Fruit fly (Drosophila melanogaster): ENCODE measurements around the gene Diap1.
A peak's percentile ranks its signal among the peaks of the same experiment; 100 is the strongest.

Diap1 gene

dm6 chr3L:16049955-16050886 is 613 bp downstream of the Diap1 start (continued):
- TF ChIP-seq Dip3 (GFP tag; optimal IDR thresholded peaks at IDR 0.05): no peak
- TF ChIP-seq CG14667 (GFP tag; IDR thresholded peaks at IDR 0.05): no peak
- TF ChIP-seq sens-2 (GFP tag; IDR thresholded peaks at IDR 0.05): no peak
- TF ChIP-seq wdn (GFP tag; IDR thresholded peaks at IDR 0.05): no peak
- no peak for TF ChIP-seq CG14860 (GFP tag; IDR thresholded peaks at IDR 0.05; ENCODE audit: partially characterized antibody)
- TF ChIP-seq Nf-YC (tag; optimal IDR thresholded peaks at IDR 0.05): peak; percentile 44
- TF ChIP-seq peb (GFP tag; IDR thresholded peaks at IDR 0.05): no peak
- TF ChIP-seq CG13624 (GFP tag; optimal IDR thresholded peaks at IDR 0.05): peak; percentile 64
- TF ChIP-seq CG8765 (GFP tag; IDR thresholded peaks at IDR 0.05): no peak
- TF ChIP-seq Xrp1 (GFP tag; IDR thresholded peaks at IDR 0.05): peak; percentile 49; the same call in 1 of the 2 replicates
- TF ChIP-seq sisA (GFP tag; IDR thresholded peaks at IDR 0.05): no peak
- TF ChIP-seq CG11093 (GFP tag; IDR thresholded peaks at IDR 0.05): no peak
- no peak for TF ChIP-seq Stat92E (GFP tag; optimal IDR thresholded peaks at IDR 0.05)
- no peak for TF ChIP-seq amos (GFP tag; IDR thresholded peaks at IDR 0.05; ENCODE audit: partially characterized antibody)
- TF ChIP-seq CG17328 (GFP tag; IDR thresholded peaks at IDR 0.05): no peak
- 0 out of 2 replicates have a peak, but pooled peaks have one; percentile 7 for TF ChIP-seq Ada2b (GFP tag; IDR thresholded peaks at IDR 0.05)
- no peak for TF ChIP-seq CG17829 (tag; optimal IDR thresholded peaks at IDR 0.05)
- TF ChIP-seq CG9609 (GFP tag; optimal IDR thresholded peaks at IDR 0.05): no peak
- peak; percentile 27 for TF ChIP-seq CG8359 (GFP tag; optimal IDR thresholded peaks at IDR 0.05; ENCODE audit: borderline replicate concordance)
- no peak for TF ChIP-seq CG10366 (GFP tag; IDR thresholded peaks at IDR 0.05)
- TF ChIP-seq Drgx (GFP tag; IDR thresholded peaks at IDR 0.05): peak; percentile 53
- TF ChIP-seq Optix (GFP tag; IDR thresholded peaks at IDR 0.05): no peak
- TF ChIP-seq schlank (tag; optimal IDR thresholded peaks at IDR 0.05): peak; percentile 61
- TF ChIP-seq CG12236 (GFP tag; optimal IDR thresholded peaks at IDR 0.05): no peak
- no peak for TF ChIP-seq wor (GFP tag; IDR thresholded peaks at IDR 0.05)
- no peak for TF ChIP-seq CG4424 (GFP tag; optimal IDR thresholded peaks at IDR 0.05)
- no peak for TF ChIP-seq CG8944 (GFP tag; optimal IDR thresholded peaks at IDR 0.05)
- peak; percentile 1 for TF ChIP-seq oc (tag; optimal IDR thresholded peaks at IDR 0.05)
- TF ChIP-seq CG7745 (tag; optimal IDR thresholded peaks at IDR 0.05): peak; percentile 22
- no peak for TF ChIP-seq ERR (GFP tag; optimal IDR thresholded peaks at IDR 0.05)
- TF ChIP-seq CG11696 (GFP tag; IDR thresholded peaks at IDR 0.05): 0 out of 2 replicates have a peak, but pooled peaks have one; percentile 5
- no peak for TF ChIP-seq bigmax (GFP tag; optimal IDR thresholded peaks at IDR 0.05)
- peak; percentile 95 for TF ChIP-seq CG15479 (GFP tag; optimal IDR thresholded peaks at IDR 0.05)
- peak; percentile 3 for TF ChIP-seq CG11504 (tag; optimal IDR thresholded peaks at IDR 0.05)
- TF ChIP-seq CG2199 (GFP tag; IDR thresholded peaks at IDR 0.05): peak; percentile 64; the same call in 2 of the 3 replicates
- TF ChIP-seq CG18764 (GFP tag; optimal IDR thresholded peaks at IDR 0.05): no peak
- 0 out of 3 replicates have a peak, but pooled peaks have one; percentile 17 for TF ChIP-seq z (GFP tag; IDR thresholded peaks at IDR 0.05)
- TF ChIP-seq eyg (GFP tag; optimal IDR thresholded peaks at IDR 0.05): peak; percentile 32
- TF ChIP-seq nau (GFP tag; optimal IDR thresholded peaks at IDR 0.05): peak; percentile 53
- TF ChIP-seq CG8388 (GFP tag; optimal IDR thresholded peaks at IDR 0.05): no peak
- no peak for TF ChIP-seq Dp (GFP tag; optimal IDR thresholded peaks at IDR 0.05)
- TF ChIP-seq CG11723 (GFP tag; optimal IDR thresholded peaks at IDR 0.05): no peak
- peak; percentile 12; the same call in 1 of the 2 replicates for TF ChIP-seq lmd (GFP tag; IDR thresholded peaks at IDR 0.05)
- peak; percentile 82 for TF ChIP-seq CrebB (tag; optimal IDR thresholded peaks at IDR 0.05)
- no peak for TF ChIP-seq CG15514 (GFP tag; optimal IDR thresholded peaks at IDR 0.05)
- peak; percentile 10 for TF ChIP-seq CG1603 (tag; optimal IDR thresholded peaks at IDR 0.05)
- no peak for TF ChIP-seq Dll (GFP tag; IDR thresholded peaks at IDR 0.05; ENCODE audit: partially characterized antibody)
- peak; percentile 28 for TF ChIP-seq cwo (GFP tag; optimal IDR thresholded peaks at IDR 0.05)
